Worm (Caenorhabditis elegans): ENCODE results near the gene T06E6.10.

Gene T06E6.10

DNA sequence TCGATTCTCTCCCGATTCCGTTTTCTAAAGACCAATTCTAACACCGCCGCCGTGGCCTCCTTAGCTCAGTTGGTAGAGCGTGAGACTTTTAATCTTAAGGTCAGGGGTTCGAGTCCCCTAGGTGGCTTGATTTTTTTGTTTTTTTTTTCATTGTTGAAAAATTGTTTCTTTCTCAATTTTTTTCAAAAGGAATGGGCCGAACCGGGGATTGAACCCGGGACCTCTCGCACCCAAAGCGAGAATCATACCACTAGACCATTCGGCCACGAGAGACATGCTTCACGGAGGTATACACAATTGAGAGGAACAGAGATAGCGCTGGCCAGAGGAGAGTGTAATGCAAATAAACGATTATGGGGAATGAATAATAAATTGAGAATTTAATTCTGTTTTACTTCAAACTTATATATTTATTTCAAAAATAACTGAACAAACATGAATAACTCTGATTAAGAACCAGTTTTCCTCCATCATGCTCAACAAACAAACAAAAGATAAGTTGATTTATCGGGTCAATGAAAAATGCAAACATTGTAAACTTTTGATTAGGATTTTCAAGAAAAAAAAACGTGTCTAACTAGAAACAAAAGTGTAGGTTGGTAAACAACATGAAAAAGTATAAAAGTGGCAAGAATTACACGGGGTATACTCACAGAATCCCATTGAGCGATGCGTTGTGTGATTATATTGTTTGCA is 47.3 kb downstream of the T06E6.10 start, which contains the start of gene pqn-71 (continued):
- TF ChIP-seq snpc-4 (GFP tag; optimal IDR thresholded peaks at IDR 0.05) (peak; percentile 82), snpc-4 (tag; optimal IDR thresholded peaks at IDR 0.05) (peak; percentile 80 to 93 (median 88)), mes-4 (tag; optimal IDR thresholded peaks at IDR 0.05) (peak; percentile 71), ztf-22 (GFP tag; optimal IDR thresholded peaks at IDR 0.05) (peak; percentile 74), madf-10 (tag; optimal IDR thresholded peaks at IDR 0.05) (peak; percentile 92), aptf-3 (GFP tag; IDR thresholded peaks at IDR 0.05) (peak; percentile 95), rec-8 (tag; optimal IDR thresholded peaks at IDR 0.05) (peak; percentile 94 to 97), ztf-28 (GFP tag; IDR thresholded peaks at IDR 0.05) (peak; percentile 80), rcor-1 (GFP tag; IDR thresholded peaks at IDR 0.05) (peak; percentile 91), attf-5 (GFP tag; optimal IDR thresholded peaks at IDR 0.05) (peak; percentile 86), hmg-20 (GFP tag; IDR thresholded peaks at IDR 0.05) (peak; percentile 89), ztf-25 (GFP tag; IDR thresholded peaks at IDR 0.05) (peak; percentile 89; the same call in 1 of the 2 replicates), ceh-27 (GFP tag; optimal IDR thresholded peaks at IDR 0.05) (peak; percentile 75), madf-6 (GFP tag; IDR thresholded peaks at IDR 0.05) (peak; percentile 77), ztf-18 (tag; optimal IDR thresholded peaks at IDR 0.05) (peak; percentile 86), zfh-2 (GFP tag; conservative IDR thresholded peaks at IDR 0.05) (peak; percentile 80; the same call in 1 of the 2 replicates), mxl-1 (tag; optimal IDR thresholded peaks at IDR 0.05) (peak; percentile 93), egl-18 (GFP tag; IDR thresholded peaks at IDR 0.05) (0 out of 2 replicates have a peak, but pooled peaks have one; percentile 81), lsl-1 (GFP tag; optimal IDR thresholded peaks at IDR 0.05) (peak; percentile 73), bed-1 (GFP tag; IDR thresholded peaks at IDR 0.05) (0 out of 2 replicates have a peak, but pooled peaks have one; percentile 72), bed-2 (GFP tag; IDR thresholded peaks at IDR 0.05) (0 out of 2 replicates have a peak, but pooled peaks have one; percentile 54), nfya-1 (tag; optimal IDR thresholded peaks at IDR 0.05; ENCODE audit: borderline replicate concordance, insufficient read depth) (no peak), egrh-3 (GFP tag; IDR thresholded peaks at IDR 0.05) (no peak), snpc-3.4 (tag; optimal IDR thresholded peaks at IDR 0.05) (peak; percentile 86), repo-1 (tag; optimal IDR thresholded peaks at IDR 0.05) (peak; percentile 92), lin-54 (GFP tag; optimal IDR thresholded peaks at IDR 0.05) (peak; percentile 85), ceh-79 (tag; optimal IDR thresholded peaks at IDR 0.05) (peak; percentile 88), gei-17 (GFP tag; optimal IDR thresholded peaks at IDR 0.05) (peak; percentile 84), nhr-80 (tag; optimal IDR thresholded peaks at IDR 0.05) (peak; percentile 80), mel-28 (tag; optimal IDR thresholded peaks at IDR 0.05; ENCODE audit: borderline replicate concordance) (peak; percentile 38), hlh-26 (GFP tag; conservative IDR thresholded peaks at IDR 0.05) (no peak), efl-1 (GFP tag; optimal IDR thresholded peaks at IDR 0.05) (peak; percentile 38), nfyb-1 (GFP tag; IDR thresholded peaks at IDR 0.05) (peak; percentile 96), dpl-1 (GFP tag; optimal IDR thresholded peaks at IDR 0.05) (peak; percentile 56)

- TF ChIP-seq mcd-1 (GFP tag; IDR thresholded peaks at IDR 0.05) = no peak
- TF ChIP-seq dpl-1 (GFP tag; optimal IDR thresholded peaks at IDR 0.05) = no peak
- peak; percentile 62 for TF ChIP-seq zfh-2 (GFP tag; conservative IDR thresholded peaks at IDR 0.05)
Observed at ce11 chrV:15466017-15466416, 48.1 kb downstream of the T06E6.10 start.

DNA sequence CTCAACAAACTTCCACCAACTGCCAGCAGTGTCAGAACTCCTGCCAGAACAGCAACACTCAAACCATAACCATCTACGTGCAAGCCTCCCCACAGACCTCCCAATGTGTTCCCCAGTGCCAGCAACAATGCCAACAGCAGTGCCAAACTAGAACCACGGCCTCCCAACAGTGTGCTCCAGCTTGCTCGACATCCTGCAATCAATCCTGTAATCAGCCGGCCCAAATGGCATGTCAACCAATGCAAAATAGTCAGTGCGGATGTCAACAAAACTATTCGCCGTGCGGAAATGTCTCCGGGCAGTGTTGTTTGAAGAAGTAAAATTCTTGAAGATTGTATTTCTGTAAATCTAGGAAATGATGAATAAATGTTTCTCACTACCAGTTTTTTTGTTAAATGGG is 48.8 kb downstream of the T06E6.10 start:
- TF ChIP-seq ceh-27 (GFP tag; optimal IDR thresholded peaks at IDR 0.05) (no peak), C06A6.2 (GFP tag; conservative IDR thresholded peaks at IDR 0.05) (no peak), chd-7 (tag; optimal IDR thresholded peaks at IDR 0.05) (no peak), unc-62 (GFP tag; optimal IDR thresholded peaks at IDR 0.05) (no peak), ztf-6 (GFP tag; IDR thresholded peaks at IDR 0.05) (no peak), snpc-3.4 (tag; optimal IDR thresholded peaks at IDR 0.05) (no peak), akir-1 (GFP tag; optimal IDR thresholded peaks at IDR 0.05) (no peak), egl-44 (GFP tag; IDR thresholded peaks at IDR 0.05) (no peak), xnd-1 (tag; optimal IDR thresholded peaks at IDR 0.05) (no peak), pbrm-1 (GFP tag; IDR thresholded peaks at IDR 0.05) (no peak), attf-3 (GFP tag; conservative IDR thresholded peaks at IDR 0.05) (no peak), lir-1 (GFP tag; conservative IDR thresholded peaks at IDR 0.05) (no peak), mes-4 (tag; optimal IDR thresholded peaks at IDR 0.05) (no peak), ekl-4 (GFP tag; IDR thresholded peaks at IDR 0.05) (no peak)

Data from whole organism, young adult.